Worm (Caenorhabditis elegans) whole organism, L4 larva: ENCODE data around the gene srx-10.
A peak's percentile ranks its signal among the peaks of the same experiment; 100 is the strongest.

Source experiments
- F10B5.3 ChIP-seq: sonication (generic microtip); optimal IDR thresholded peaks from 2 replicates; lab custom pipeline; 2016; ENCODE audit warnings: mild to moderate bottlenecking, missing genetic modification characterization, missing compliant biosample characterization
- F37D6.2 ChIP-seq: sonication (generic microtip); optimal IDR thresholded peaks from 2 replicates; lab custom pipeline; 2016; ENCODE audit warnings: mild to moderate bottlenecking, missing genetic modification characterization, missing compliant biosample characterization
- F44E2.7 ChIP-seq: fragments of 200-800 bp; sonication (Bioruptor generic); IDR thresholded peaks from 2 replicates; pipeline ENCODE4 v2.1.2; 2022; ENCODE audit warnings: missing genetic modification characterization, missing compliant biosample characterization
- F49E8.2 ChIP-seq: sonication (generic microtip); optimal IDR thresholded peaks from 2 replicates; lab custom pipeline; 2016; ENCODE audit warnings: missing compliant biosample characterization, mild to moderate bottlenecking, missing genetic modification characterization, borderline replicate concordance
- Y105C5A.15 ChIP-seq: fragments of 200-800 bp; sonication (Bioruptor generic); IDR thresholded peaks from 2 replicates; pipeline ENCODE4 v1.3.6; 2022; ENCODE audit warnings: missing genetic modification characterization, missing compliant biosample characterization
- aha-1 ChIP-seq: fragments of 150-350 bp; peaks from one replicate; lab custom pipeline; 2014; ENCODE audit warnings: missing biosample characterization, missing genetic modification characterization
- arid-1 ChIP-seq: fragments of 200-800 bp; sonication (Bioruptor generic); conservative IDR thresholded peaks from 2 replicates; pipeline ENCODE4 v1.3.6; 2022; ENCODE audit warnings: missing genetic modification reagents, missing genetic modification characterization, missing compliant biosample characterization
- attf-4 ChIP-seq: sonication (generic microtip); optimal IDR thresholded peaks from 3 replicates; lab custom pipeline; 2017; ENCODE audit warnings: missing biosample characterization, missing genetic modification characterization
- ceh-32 ChIP-seq: sonication (generic microtip); optimal IDR thresholded peaks from 2 replicates; lab custom pipeline; 2016; ENCODE audit warnings: mild to moderate bottlenecking, missing genetic modification characterization, missing compliant biosample characterization; ENCODE audit not compliant: poor library complexity
- daf-16 ChIP-seq, 3 experiments: sonication (generic microtip); optimal IDR thresholded peaks; 2 replicates each; lab custom pipeline; 2016 to 2017; ENCODE audit warnings: missing genetic modification characterization in 3 of 3, missing genetic modification reagents in 3 of 3, mild to moderate bottlenecking in 2 of 3, missing compliant biosample characterization in 2 of 3, missing biosample characterization in 1 of 3, moderate library complexity in 1 of 3
- dmd-6 ChIP-seq: fragments of 200-800 bp; sonication (Bioruptor generic); IDR thresholded peaks from 2 replicates; pipeline ENCODE4 v1.3.6; 2022; ENCODE audit warnings: missing genetic modification reagents, missing genetic modification characterization, missing compliant biosample characterization
- dve-1 ChIP-seq: sonication (generic microtip); optimal IDR thresholded peaks from 2 replicates; lab custom pipeline; 2017; ENCODE audit warnings: antibody characterized with exemption, mild to moderate bottlenecking, missing genetic modification characterization, missing compliant biosample characterization; ENCODE audit not compliant: insufficient read depth
- egl-43 ChIP-seq: fragments of 200-800 bp; sonication (Bioruptor generic); IDR thresholded peaks from 2 replicates; pipeline ENCODE4 v1.3.6; 2022; ENCODE audit warnings: missing genetic modification reagents, missing genetic modification characterization, missing compliant biosample characterization
- fos-1 ChIP-seq: fragments of 150-350 bp; optimal IDR thresholded peaks from 2 replicates; lab custom pipeline; 2014; ENCODE audit warnings: missing biosample characterization, missing genetic modification characterization
- hlh-11 ChIP-seq: fragments of 200-800 bp; sonication (Bioruptor generic); optimal IDR thresholded peaks from 2 replicates; lab custom pipeline; 2018; ENCODE audit warnings: mild to moderate bottlenecking, missing genetic modification characterization, missing compliant biosample characterization
- lsy-2 ChIP-seq, 2 experiments: fragments of 150-350 bp in 1 of 2; sonication (generic microtip) in 1 of 2; optimal IDR thresholded peaks; 2 replicates each; lab custom pipeline; 2014 to 2017; ENCODE audit warnings: missing biosample characterization in 2 of 2, missing genetic modification characterization in 2 of 2
- madf-9 ChIP-seq: fragments of 200-800 bp; sonication (Bioruptor generic); conservative IDR thresholded peaks from 2 replicates; pipeline ENCODE4 v1.3.6; 2022; ENCODE audit warnings: missing genetic modification reagents, missing genetic modification characterization, missing compliant biosample characterization
- nhr-11 ChIP-seq: fragments of 150-350 bp; optimal IDR thresholded peaks from 2 replicates; lab custom pipeline; 2014; ENCODE audit warnings: missing biosample characterization, missing genetic modification characterization
- nhr-111 ChIP-seq: fragments of 200-800 bp; sonication (Bioruptor generic); optimal IDR thresholded peaks from 2 replicates; lab custom pipeline; 2018; ENCODE audit warnings: mild to moderate bottlenecking, missing genetic modification characterization, missing compliant biosample characterization
- nhr-25 ChIP-seq: sonication (generic microtip); optimal IDR thresholded peaks from 2 replicates; lab custom pipeline; 2017; ENCODE audit warnings: missing genetic modification characterization, mild to moderate bottlenecking, missing compliant biosample characterization, antibody characterized with exemption, moderate library complexity, borderline replicate concordance; ENCODE audit not compliant: insufficient read depth
- nhr-28 ChIP-seq: fragments of 150-350 bp; optimal IDR thresholded peaks from 2 replicates; lab custom pipeline; 2014; ENCODE audit warnings: missing biosample characterization, missing genetic modification characterization
- nhr-42 ChIP-seq: fragments of 200-800 bp; sonication (Bioruptor generic); IDR thresholded peaks from 2 replicates; pipeline ENCODE4 v1.3.6; 2022; ENCODE audit warnings: missing genetic modification characterization, missing compliant biosample characterization
- nhr-48 ChIP-seq: sonication (generic microtip); optimal IDR thresholded peaks from 2 replicates; lab custom pipeline; 2016; ENCODE audit warnings: mild to moderate bottlenecking, missing genetic modification characterization, missing compliant biosample characterization
- nhr-6 ChIP-seq: fragments of 150-350 bp; optimal IDR thresholded peaks from 2 replicates; lab custom pipeline; 2014; ENCODE audit warnings: missing biosample characterization, missing genetic modification characterization
- nhr-77 ChIP-seq: fragments of 150-350 bp; optimal IDR thresholded peaks from 2 replicates; lab custom pipeline; 2014; ENCODE audit warnings: missing biosample characterization, missing genetic modification characterization
- php-3 ChIP-seq: fragments of 200-800 bp; sonication (Bioruptor generic); IDR thresholded peaks from 2 replicates; pipeline ENCODE4 v1.3.6; 2022; ENCODE audit warnings: missing genetic modification reagents, missing genetic modification characterization, missing compliant biosample characterization
- pqm-1 ChIP-seq: sonication (generic microtip); optimal IDR thresholded peaks from 2 replicates; lab custom pipeline; 2017; ENCODE audit warnings: missing biosample characterization, missing genetic modification characterization
- saeg-2 ChIP-seq: fragments of 200-800 bp; sonication (Bioruptor generic); IDR thresholded peaks from 2 replicates; pipeline ENCODE4 v1.3.6; 2022; ENCODE audit warnings: missing genetic modification reagents, missing genetic modification characterization, missing compliant biosample characterization
- snpc-1.2 ChIP-seq: fragments of 200-800 bp; sonication (Bioruptor generic); IDR thresholded peaks from 2 replicates; pipeline ENCODE4 v1.3.6; 2022; ENCODE audit warnings: missing genetic modification reagents, missing genetic modification characterization, missing compliant biosample characterization
- spr-3 ChIP-seq: fragments of 200-800 bp; sonication (Bioruptor generic); optimal IDR thresholded peaks from 2 replicates; lab custom pipeline; 2018; ENCODE audit warnings: mild to moderate bottlenecking, missing genetic modification characterization, missing compliant biosample characterization
- unc-130 ChIP-seq: sonication (generic microtip); optimal IDR thresholded peaks from 2 replicates; lab custom pipeline; 2016; ENCODE audit warnings: missing genetic modification reagents, missing genetic modification characterization, missing compliant biosample characterization
- unc-62 ChIP-seq, 3 experiments: fragments of 150-350 bp in 1 of 3; sonication (generic microtip); optimal IDR thresholded peaks in 2 of 3; peaks in 1 of 3; 1 replicate in 1 of 3; 2 replicates in 2 of 3; lab custom pipeline; 2014 to 2017; ENCODE audit warnings: missing biosample characterization in 3 of 3, missing genetic modification characterization in 3 of 3, missing genetic modification reagents in 3 of 3, missing genotype in 1 of 3
- zfp-3 ChIP-seq: fragments of 200-800 bp; sonication (Bioruptor generic); conservative IDR thresholded peaks from 2 replicates; pipeline ENCODE4 v1.3.6; 2022; ENCODE audit warnings: missing genetic modification reagents, missing genetic modification characterization, missing compliant biosample characterization

srx-10 gene

ce11 chrV:13904446-13904845 lies 41.8 kb downstream of the srx-10 start, which contains the start of gene stdh-3:
Gene stdh-3 (plus strand): TSS chrV:13904611.
- TF ChIP-seq snpc-1.2 (no peak), unc-62 (GFP tag; optimal IDR thresholded peaks at IDR 0.05 in 1 of 2; lab: Kevin White, UChicago) (peak in 1 of 2 experiments; percentile 93), unc-62 (tag; optimal IDR thresholded peaks at IDR 0.05; lab: Kevin White, UChicago) (no peak), spr-3 (GFP tag; lab: Kevin White, UChicago) (no peak)

ce11 chrV:13902495-13902894 lies 43.8 kb downstream of the srx-10 start, which contains the start of gene C06B3.1:
Gene C06B3.1 (plus strand): TSS chrV:13902795.
- TF ChIP-seq saeg-2 (GFP tag; lab: Robert Waterston, UW) (no peak), egl-43 (GFP tag; lab: Robert Waterston, UW) (no peak), F37D6.2 (tag; lab: Kevin White, UChicago) (no peak), unc-130 (GFP tag; lab: Kevin White, UChicago) (no peak), nhr-25 (no peak)

ce11 chrV:13899213-13899612 lies 47.1 kb downstream of the srx-10 start, which contains the start of gene oac-3:
Gene oac-3 (plus strand): TSS chrV:13899513.
- no peak for TF ChIP-seq attf-4
- no peak for TF ChIP-seq Y105C5A.15 (GFP tag; lab: Robert Waterston, UW)
- TF ChIP-seq nhr-6 (tag; lab: Kevin White, UChicago): no peak
- TF ChIP-seq dve-1 (tag; lab: Kevin White, UChicago): no peak
- no peak for TF ChIP-seq F44E2.7 (GFP tag; lab: Robert Waterston, UW)
- no peak for TF ChIP-seq nhr-11 (tag; lab: Kevin White, UChicago)
- no peak for TF ChIP-seq F10B5.3 (tag; lab: Kevin White, UChicago)
- TF ChIP-seq lsy-2 (tag; optimal IDR thresholded peaks at IDR 0.05; lab: Kevin White, UChicago): no peak
- TF ChIP-seq zfp-3 (GFP tag; lab: Robert Waterston, UW): no peak
- TF ChIP-seq nhr-48 (tag; lab: Kevin White, UChicago): no peak
- TF ChIP-seq egl-43 (GFP tag; lab: Robert Waterston, UW): no peak
- no peak for TF ChIP-seq nhr-42 (GFP tag; lab: Robert Waterston, UW)
- no peak for TF ChIP-seq nhr-111 (GFP tag; lab: Kevin White, UChicago)
- TF ChIP-seq madf-9 (GFP tag; lab: Robert Waterston, UW): no peak
- TF ChIP-seq php-3 (GFP tag; lab: Robert Waterston, UW): no peak
- no peak for TF ChIP-seq aha-1
- no peak for TF ChIP-seq dmd-6

- TF ChIP-seq hlh-11 (tag; lab: Kevin White, UChicago) (peak; percentile 15), dmd-6 (0 out of 2 replicates have a peak, but pooled peaks have one; percentile 11), daf-16 (GFP tag; optimal IDR thresholded peaks at IDR 0.05; lab: Kevin White, UChicago) (no peak), daf-16 (tag; optimal IDR thresholded peaks at IDR 0.05; lab: Kevin White, UChicago) (peak; percentile 39), F49E8.2 (tag; lab: Kevin White, UChicago) (no peak), lsy-2 (tag; optimal IDR thresholded peaks at IDR 0.05; lab: Kevin White, UChicago) (no peak), pqm-1 (tag; lab: Kevin White, UChicago) (peak; percentile 12), nhr-77 (tag; lab: Kevin White, UChicago) (peak; percentile 69), dve-1 (tag; lab: Kevin White, UChicago) (peak; percentile 19), arid-1 (GFP tag; lab: Robert Waterston, UW) (no peak), ceh-32 (tag; lab: Kevin White, UChicago) (no peak), nhr-28 (tag; lab: Kevin White, UChicago) (peak; percentile 93), saeg-2 (GFP tag; lab: Robert Waterston, UW) (0 out of 2 replicates have a peak, but pooled peaks have one; percentile 33), fos-1 (tag; lab: Kevin White, UChicago) (no peak), aha-1 (peak; percentile 49)
These were observed 47.9 kb downstream of the srx-10 start, which contains the start of gene cyp-35C1 for ce11 chrV:13898356-13898755. Gene cyp-35C1 (minus strand): TSS chrV:13898487.
